Fruit fly (Drosophila melanogaster) whole organism: ENCODE measurements around the gene epsilonCOP.

ENCODE experiments used
- CG8478 ChIP-seq: fragments of >200 bp; optimal IDR thresholded peaks from 2 replicates; lab custom pipeline; 2018; ENCODE audit warnings: inconsistent platforms
- Dll ChIP-seq: fragments of >200 bp; optimal IDR thresholded peaks from 2 replicates; lab custom pipeline; 2017
- EcR ChIP-seq, 2 experiments: fragments of >200 bp; optimal IDR thresholded peaks; 2 replicates each; lab custom pipeline; 2017; ENCODE audit warnings: missing biosample characterization in 2 of 2, missing genetic modification characterization in 2 of 2, missing genetic modification reagents in 2 of 2
- pan ChIP-seq: fragments of >200 bp; optimal IDR thresholded peaks from 2 replicates; lab custom pipeline; 2017
- psq ChIP-seq: fragments of >200 bp; optimal IDR thresholded peaks from 2 replicates; lab custom pipeline; 2017
- usp ChIP-seq: fragments of >200 bp; optimal IDR thresholded peaks from 2 replicates; lab custom pipeline; 2017; ENCODE audit warnings: missing biosample characterization, missing genetic modification characterization, mixed read lengths

dm6 chr2L:6464780-6465179 is 24.1 kb upstream of the epsilonCOP start:
- no peak for TF ChIP-seq usp (GFP tag; lab: Kevin White, UChicago)
- TF ChIP-seq CG8478 (lab: Kevin White, UChicago), result no peak
- no peak for TF ChIP-seq pan (lab: Kevin White, UChicago)
- no peak for TF ChIP-seq psq (lab: Kevin White, UChicago)
- no peak for TF ChIP-seq Dll
- no peak for TF ChIP-seq EcR (GFP tag; optimal IDR thresholded peaks at IDR 0.05; lab: Kevin White, UChicago)
